Fruit fly (Drosophila melanogaster) whole organism, wandering third instar larva: ENCODE results near the gene Gycalpha99B.
A peak's percentile ranks its signal among the peaks of the same experiment; 100 is the strongest.

Experiments
- Abd-B ChIP-seq: fragments of >200 bp; optimal IDR thresholded peaks from 2 replicates; lab custom pipeline; 2017; ENCODE audit warnings: missing biosample characterization, missing genetic modification characterization
- CG32264 ChIP-seq: fragments of 200-800 bp; sonication (Bioruptor generic); optimal IDR thresholded peaks from 2 replicates; lab custom pipeline; 2016; ENCODE audit warnings: missing biosample characterization, missing genetic modification characterization
- CG9705 ChIP-seq: fragments of 200-800 bp; sonication (Bioruptor generic); optimal IDR thresholded peaks from 2 replicates; lab custom pipeline; 2018; ENCODE audit warnings: missing biosample characterization, mild to moderate bottlenecking, missing genetic modification characterization
- Dfd ChIP-seq: fragments of >200 bp; optimal IDR thresholded peaks from 2 replicates; lab custom pipeline; 2017; ENCODE audit warnings: missing biosample characterization, missing genetic modification characterization
- Dif ChIP-seq: fragments of 200-275, 200-300 bp; sonication (Bioruptor generic); optimal IDR thresholded peaks from 2 replicates; lab custom pipeline; 2018; ENCODE audit warnings: missing biosample characterization, missing genetic modification characterization; ENCODE audit not compliant: partially characterized antibody
- GATAd ChIP-seq: sonication (Bioruptor generic); optimal IDR thresholded peaks from 2 replicates; lab custom pipeline; 2016; ENCODE audit warnings: missing biosample characterization, missing genetic modification characterization
- HLH106 ChIP-seq: fragments of 200-800 bp; optimal IDR thresholded peaks from 3 replicates; lab custom pipeline; 2019; ENCODE audit warnings: missing biosample characterization, mild to moderate bottlenecking, missing genetic modification characterization, moderate library complexity
- Hnf4 ChIP-seq: fragments of 200-800 bp; sonication (Bioruptor generic); optimal IDR thresholded peaks from 2 replicates; lab custom pipeline; 2016; ENCODE audit warnings: missing biosample characterization, mild to moderate bottlenecking, missing genetic modification characterization
- Hr78 ChIP-seq: fragments of >200 bp; optimal IDR thresholded peaks from 2 replicates; lab custom pipeline; 2017; ENCODE audit warnings: missing biosample characterization, missing genetic modification characterization
- Hr83 ChIP-seq: fragments of 200-300 bp; sonication (Bioruptor generic); optimal IDR thresholded peaks from 2 replicates; lab custom pipeline; 2016; ENCODE audit warnings: missing biosample characterization, mild to moderate bottlenecking, missing genetic modification characterization, moderate library complexity; ENCODE audit not compliant: poor library complexity, severe bottlenecking
- Jra ChIP-seq: sonication (Bioruptor generic); optimal IDR thresholded peaks from 2 replicates; lab custom pipeline; 2016; ENCODE audit warnings: missing biosample characterization, missing genetic modification characterization
- Mio ChIP-seq: sonication (Bioruptor generic); optimal IDR thresholded peaks from 2 replicates; lab custom pipeline; 2016; ENCODE audit warnings: missing biosample characterization, missing genetic modification characterization
- Myc ChIP-seq: fragments of >200 bp; optimal IDR thresholded peaks from 2 replicates; lab custom pipeline; 2017
- N ChIP-seq: fragments of >200 bp; optimal IDR thresholded peaks from 2 replicates; lab custom pipeline; 2018; ENCODE audit warnings: missing biosample characterization, missing external identifiers, missing genetic modification characterization
- OdsH ChIP-seq: fragments of 200-800 bp; sonication (Bioruptor generic); optimal IDR thresholded peaks from 2 replicates; lab custom pipeline; 2016; ENCODE audit warnings: missing biosample characterization, mild to moderate bottlenecking, missing genetic modification characterization
- Rel ChIP-seq, 2 experiments: fragments of 200-800 bp; sonication (Bioruptor generic) in 1 of 2; optimal IDR thresholded peaks; 2 replicates in 1 of 2; 3 replicates in 1 of 2; lab custom pipeline; 2016 to 2019; ENCODE audit warnings: mild to moderate bottlenecking in 2 of 2, missing biosample characterization in 2 of 2, missing genetic modification characterization in 2 of 2, moderate library complexity in 1 of 2
- Vsx2 ChIP-seq: fragments of 200-300, 225-300 bp; sonication (Bioruptor generic); optimal IDR thresholded peaks from 2 replicates; lab custom pipeline; 2018; ENCODE audit warnings: missing biosample characterization, missing genetic modification characterization; ENCODE audit not compliant: partially characterized antibody
- br ChIP-seq: fragments of 200-800 bp; sonication (Bioruptor generic); optimal IDR thresholded peaks from 2 replicates; lab custom pipeline; 2016; ENCODE audit warnings: missing biosample characterization, missing genetic modification characterization
- brk ChIP-seq: fragments of 200-800 bp; sonication (Bioruptor generic); optimal IDR thresholded peaks from 2 replicates; lab custom pipeline; 2016; ENCODE audit warnings: missing biosample characterization, mild to moderate bottlenecking, missing genetic modification characterization
- dl ChIP-seq, 2 experiments: fragments of 175-275, 200-275 bp in 1 of 2; fragments of 200-275 bp in 1 of 2; sonication (Bioruptor generic); optimal IDR thresholded peaks; lab custom pipeline; 2018; ENCODE audit warnings: mild to moderate bottlenecking in 2 of 2, missing biosample characterization in 2 of 2, missing genetic modification characterization in 2 of 2, moderate library complexity in 2 of 2; ENCODE audit not compliant: partially characterized antibody in 2 of 2, insufficient read depth in 1 of 2
- dsf ChIP-seq: sonication (Bioruptor generic); optimal IDR thresholded peaks from 2 replicates; lab custom pipeline; 2016; ENCODE audit warnings: missing biosample characterization, missing genetic modification characterization, borderline replicate concordance
- ey ChIP-seq: fragments of 200-800 bp; sonication (Bioruptor generic); optimal IDR thresholded peaks from 2 replicates; lab custom pipeline; 2016; ENCODE audit warnings: missing biosample characterization, missing genetic modification characterization
- foxo ChIP-seq, 2 experiments: fragments of 200-800 bp; sonication (Bioruptor generic); optimal IDR thresholded peaks; 2 replicates in 1 of 2; 3 replicates in 1 of 2; lab custom pipeline; 2016 to 2017; ENCODE audit warnings: missing biosample characterization in 2 of 2, missing genetic modification characterization in 2 of 2
- fru ChIP-seq: fragments of 200-800 bp; sonication (Bioruptor generic); optimal IDR thresholded peaks from 3 replicates; lab custom pipeline; 2016; ENCODE audit warnings: missing biosample characterization, mild to moderate bottlenecking, missing genetic modification characterization
- h ChIP-seq: fragments of 200-800 bp; sonication (Bioruptor generic); optimal IDR thresholded peaks from 3 replicates; lab custom pipeline; 2016; ENCODE audit warnings: missing biosample characterization, mild to moderate bottlenecking, missing genetic modification characterization
- jim ChIP-seq: fragments of 175-275, 200-325 bp; sonication (Bioruptor generic); optimal IDR thresholded peaks from 2 replicates; lab custom pipeline; 2016; ENCODE audit warnings: missing biosample characterization, mild to moderate bottlenecking, missing genetic modification characterization
- lola ChIP-seq: fragments of >200 bp; optimal IDR thresholded peaks from 2 replicates; lab custom pipeline; 2017; ENCODE audit warnings: missing biosample characterization, missing genetic modification characterization
- pan ChIP-seq: fragments of >200 bp; optimal IDR thresholded peaks from 2 replicates; lab custom pipeline; 2017
- psq ChIP-seq: fragments of 200-800 bp; sonication (Bioruptor generic); optimal IDR thresholded peaks from 3 replicates; lab custom pipeline; 2017; ENCODE audit warnings: missing biosample characterization, mild to moderate bottlenecking, missing genetic modification characterization, moderate library complexity
- rgr ChIP-seq: fragments of 200-800 bp; sonication (Bioruptor generic); optimal IDR thresholded peaks from 3 replicates; lab custom pipeline; 2016; ENCODE audit warnings: missing biosample characterization, mild to moderate bottlenecking, missing genetic modification characterization
- sv ChIP-seq: fragments of 200-800 bp; sonication (Bioruptor generic); optimal IDR thresholded peaks from 3 replicates; lab custom pipeline; 2016; ENCODE audit warnings: missing biosample characterization, missing genetic modification characterization
- woc ChIP-seq: sonication (Bioruptor generic); optimal IDR thresholded peaks from 2 replicates; lab custom pipeline; 2016; ENCODE audit warnings: missing biosample characterization, mild to moderate bottlenecking, missing genetic modification characterization

The Gycalpha99B gene

DNA sequence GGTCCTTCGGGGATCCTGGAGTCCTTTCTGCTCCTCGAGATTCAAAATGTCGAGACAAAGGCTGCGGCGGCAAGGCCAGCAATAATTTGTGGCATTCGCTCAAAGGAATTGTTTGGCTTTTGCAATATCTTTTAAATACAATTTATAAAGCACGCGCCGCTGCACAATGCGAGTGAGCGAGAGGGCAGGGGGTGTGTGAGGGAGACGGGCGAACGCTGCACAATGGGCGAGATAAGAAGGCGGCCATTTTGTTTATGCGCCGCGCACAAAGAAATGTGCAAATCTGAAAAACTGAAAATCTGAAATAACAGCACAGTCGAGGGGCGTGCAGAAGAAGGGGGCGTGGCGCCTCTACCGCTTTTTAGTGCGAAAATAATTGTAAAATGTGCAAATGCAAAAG lies 26.0 kb downstream of the Gycalpha99B start:
- TF ChIP-seq Myc (lab: Kevin White, UChicago) = no peak
- TF ChIP-seq jim = no peak
- no peak for TF ChIP-seq h (GFP tag; lab: Kevin White, UChicago)
- TF ChIP-seq, all 38 proteins: peak for 0

DNA sequence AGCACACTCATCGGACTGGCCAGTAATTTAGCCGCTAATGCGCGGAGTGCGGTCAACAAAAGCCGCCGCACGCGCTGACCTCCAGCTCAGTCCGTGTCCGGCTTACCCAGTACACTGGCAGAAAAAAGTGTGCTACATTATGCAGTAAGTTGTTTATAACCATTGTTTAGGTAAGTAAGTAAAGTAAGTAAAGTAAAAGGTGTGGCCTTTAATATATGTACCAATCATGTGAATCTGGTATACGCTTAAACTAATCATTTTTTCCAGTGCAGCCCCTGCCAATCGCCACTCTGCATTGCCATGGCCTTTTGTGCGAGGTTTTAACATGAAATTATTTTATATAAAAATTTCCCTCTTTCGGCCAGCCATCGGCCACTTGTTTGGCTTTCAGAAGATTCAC lies 29.1 kb downstream of the Gycalpha99B start:
- no peak for TF ChIP-seq lola (GFP tag; lab: Kevin White, UChicago)
- no peak for TF ChIP-seq pan
- no peak for TF ChIP-seq N (GFP tag; lab: Kevin White, UChicago)
- TF ChIP-seq rgr = no peak
- no peak for TF ChIP-seq woc (GFP tag; lab: Kevin White, UChicago)
- TF ChIP-seq CG9705 (GFP tag; lab: Kevin White, UChicago) = no peak
- no peak for TF ChIP-seq sv (GFP tag; lab: Kevin White, UChicago)
- no peak for TF ChIP-seq OdsH (GFP tag; lab: Kevin White, UChicago)
- no peak for TF ChIP-seq CG32264 (GFP tag; lab: Kevin White, UChicago)
- no peak for TF ChIP-seq Hr78
- no peak for TF ChIP-seq Dif (GFP tag; lab: Kevin White, UChicago)
- no peak for TF ChIP-seq fru (GFP tag; lab: Kevin White, UChicago)
- no peak for TF ChIP-seq Abd-B
- TF ChIP-seq jim = no peak
- no peak for TF ChIP-seq psq (GFP tag; lab: Kevin White, UChicago)

DNA sequence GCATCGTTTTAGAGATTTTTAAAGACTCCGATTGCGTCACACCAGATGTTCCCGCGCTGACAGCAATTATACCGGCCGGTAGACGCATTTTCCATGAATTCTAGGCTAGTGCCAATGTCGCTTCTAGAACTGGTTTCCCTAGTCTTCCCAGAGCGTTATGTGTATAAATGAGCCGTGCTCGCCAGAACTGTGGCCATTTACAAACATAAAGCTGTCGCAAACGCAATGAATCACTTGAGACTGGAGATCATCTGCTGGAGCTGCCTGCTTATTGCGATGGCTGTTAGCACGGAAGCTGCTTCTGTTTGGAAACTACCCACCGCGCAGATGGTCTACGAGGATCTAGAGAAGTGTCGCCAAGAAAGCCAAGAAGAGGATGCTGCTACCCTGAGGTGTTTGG lies 32.0 kb downstream of the Gycalpha99B start, which contains the start of gene Obp99d:
Gene Obp99d (plus strand): TSS at position 192 of the 400 bp plus-strand sequence.
- TF ChIP-seq Hnf4 (GFP tag; lab: Kevin White, UChicago) (no peak), CG32264 (GFP tag; lab: Kevin White, UChicago) (no peak), GATAd (GFP tag; lab: Kevin White, UChicago) (no peak), Mio (no peak), dsf (no peak), dl (GFP tag; optimal IDR thresholded peaks at IDR 0.05; lab: Kevin White, UChicago; ENCODE audit: insufficient read depth in 1 of 2, partially characterized antibody in 2 of 2) (no peak), h (GFP tag; lab: Kevin White, UChicago) (no peak), Rel (GFP tag; optimal IDR thresholded peaks at IDR 0.05; lab: Kevin White, UChicago) (no peak), Rel (tag; optimal IDR thresholded peaks at IDR 0.05; lab: Kevin White, UChicago) (no peak)
- TF ChIP-seq, all 38 proteins: peak for 0

DNA sequence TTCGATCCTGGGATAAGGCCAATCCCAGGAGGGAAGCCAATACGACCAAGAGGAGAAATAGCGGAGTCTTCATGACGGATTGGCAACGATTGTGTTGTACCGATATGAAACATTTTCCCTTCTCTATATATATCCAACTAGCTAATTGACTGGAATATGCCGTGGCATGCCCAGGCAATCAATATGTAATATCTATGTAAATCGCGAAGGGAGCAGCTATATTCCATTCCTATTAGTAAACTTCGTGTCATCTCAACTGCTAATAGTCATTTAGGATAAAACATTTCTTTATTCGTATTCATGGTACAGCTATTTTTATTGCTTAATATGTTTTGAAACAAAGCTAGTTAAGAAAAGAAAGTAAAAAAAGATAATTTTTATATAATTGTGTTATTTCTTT lies 33.0 kb downstream of the Gycalpha99B start, which contains the start of gene Dup99B:
Gene Dup99B (minus strand): TSS at position 101 of the 400 bp plus-strand sequence.
- no peak for TF ChIP-seq rgr
- no peak for TF ChIP-seq Mio
- no peak for TF ChIP-seq pan
- no peak for TF ChIP-seq Rel (GFP tag; optimal IDR thresholded peaks at IDR 0.05; lab: Kevin White, UChicago)
- no peak for TF ChIP-seq Rel (tag; optimal IDR thresholded peaks at IDR 0.05; lab: Kevin White, UChicago)
- no peak for TF ChIP-seq Vsx2 (GFP tag; lab: Kevin White, UChicago)
- TF ChIP-seq br (GFP tag; lab: Kevin White, UChicago) = no peak
- no peak for TF ChIP-seq OdsH (GFP tag; lab: Kevin White, UChicago)
- no peak for TF ChIP-seq HLH106 (tag; lab: Kevin White, UChicago)
- no peak for TF ChIP-seq foxo (GFP tag; optimal IDR thresholded peaks at IDR 0.05; lab: Kevin White, UChicago)
- no peak for TF ChIP-seq Jra
- TF ChIP-seq Hr83 = no peak
- TF ChIP-seq GATAd (GFP tag; lab: Kevin White, UChicago) = no peak
- TF ChIP-seq ey = no peak
- no peak for TF ChIP-seq sv (GFP tag; lab: Kevin White, UChicago)
- no peak for TF ChIP-seq N (GFP tag; lab: Kevin White, UChicago)
- no peak for TF ChIP-seq fru (GFP tag; lab: Kevin White, UChicago)
- no peak for TF ChIP-seq Dfd (GFP tag; lab: Kevin White, UChicago)

DNA sequence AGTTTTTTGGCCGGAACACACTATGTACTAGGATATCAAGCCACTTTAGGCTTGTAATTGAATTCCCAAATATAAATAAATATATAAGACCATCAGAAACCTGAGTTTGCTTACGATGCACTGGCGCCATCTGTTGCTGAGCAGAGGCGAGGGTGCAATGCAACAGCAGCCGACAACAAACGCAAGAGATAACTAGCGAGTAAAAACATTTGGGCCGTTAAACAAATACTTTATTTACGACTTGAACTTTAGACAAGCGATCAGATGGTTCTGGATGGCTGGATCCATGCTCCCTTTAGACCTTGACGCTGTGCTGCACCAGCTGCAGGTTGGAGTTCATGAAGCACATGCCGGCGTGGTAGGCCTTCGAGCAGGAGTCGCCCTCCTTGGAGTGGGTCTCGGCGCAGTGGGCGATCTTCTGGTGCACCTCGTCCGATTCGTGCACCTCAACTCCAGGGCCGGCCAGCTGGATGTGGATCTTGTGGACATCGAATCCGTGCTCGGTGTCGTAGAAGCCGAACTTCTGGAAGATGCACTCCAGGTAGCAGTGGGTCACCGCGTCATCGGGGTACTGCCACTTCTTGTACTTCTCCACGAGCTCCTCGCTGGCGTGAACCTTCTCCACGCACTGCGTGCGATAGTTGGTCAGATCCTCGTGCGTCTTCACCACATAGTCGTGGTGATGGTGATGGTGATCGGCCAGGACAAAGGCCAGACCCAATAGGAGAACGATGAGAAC lies 33.9 kb downstream of the Gycalpha99B start:
- peak; percentile 8 for TF ChIP-seq brk (GFP tag; lab: Kevin White, UChicago)
- TF ChIP-seq sv (GFP tag; lab: Kevin White, UChicago) = no peak
- TF ChIP-seq Hr83 = peak; percentile 52
